Worm (Caenorhabditis elegans): ENCODE data around the gene lys-5.

DNA sequence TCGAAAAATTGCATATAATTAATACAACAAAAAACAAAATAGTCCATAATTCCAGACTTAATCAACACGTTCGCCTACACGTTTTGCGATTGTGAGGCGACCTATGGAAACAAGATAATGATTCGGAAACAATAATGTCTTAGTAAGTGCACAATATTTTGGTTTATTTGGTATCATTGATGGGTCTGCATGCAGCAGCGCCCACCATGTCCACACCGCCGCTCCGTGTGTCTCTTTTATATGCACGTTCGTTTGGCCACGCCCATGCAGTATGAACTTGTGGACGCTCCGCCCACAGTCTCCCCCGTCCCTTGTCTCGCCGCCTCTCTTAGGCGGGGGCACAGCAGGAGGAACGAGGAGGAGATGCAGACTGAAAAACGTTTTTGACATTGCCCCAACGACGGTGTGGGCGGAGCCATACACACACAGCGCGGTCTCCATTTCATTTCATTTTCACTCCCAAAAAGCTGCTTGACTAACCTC, 31.1 kb downstream of the lys-5 start, which contains the start of gene mig-38:
- TF ChIP-seq jun-1 (tag; optimal IDR thresholded peaks at IDR 0.05) (no peak), ceh-32 (tag; optimal IDR thresholded peaks at IDR 0.05; ENCODE audit: poor library complexity) (no peak), lsy-2 (tag; optimal IDR thresholded peaks at IDR 0.05) (peak in 1 of 2 experiments; percentile 50), pha-4 (GFP tag; IDR thresholded peaks at IDR 0.05) (no peak), pha-4 (tag; optimal IDR thresholded peaks at IDR 0.05) (no peak), ZK546.5 (tag; optimal IDR thresholded peaks at IDR 0.05) (no peak), lin-13 (GFP tag; optimal IDR thresholded peaks at IDR 0.05) (peak; percentile 20), unc-62 (GFP tag; optimal IDR thresholded peaks at IDR 0.05 in 1 of 2) (no peak), unc-62 (tag; optimal IDR thresholded peaks at IDR 0.05) (no peak)
